Fruit fly (Drosophila melanogaster) whole organism, embryonic: ENCODE data around the gene spas.

ENCODE experiments used
- B-H1 ChIP-seq: fragments of 200-800 bp; sonication (Bioruptor generic); IDR thresholded peaks from 3 replicates; pipeline ENCODE4 v1.3.6; 2022; ENCODE audit warnings: missing biosample characterization, missing genetic modification characterization
- CG11093 ChIP-seq: fragments of 200-800 bp; sonication (Bioruptor generic); IDR thresholded peaks from 3 replicates; pipeline ENCODE4 v1.3.6; 2022; ENCODE audit warnings: missing biosample characterization, missing genetic modification characterization
- CG11696 ChIP-seq: fragments of 200-800 bp; sonication (Bioruptor generic); IDR thresholded peaks from 2 replicates; pipeline ENCODE4 v1.3.6; 2022; ENCODE audit warnings: missing biosample characterization, missing genetic modification characterization
- CG11723 ChIP-seq: fragments of 200-800 bp; sonication (Bioruptor generic); optimal IDR thresholded peaks from 2 replicates; lab custom pipeline; 2017; ENCODE audit warnings: missing biosample characterization, mild to moderate bottlenecking, missing genetic modification characterization
- CG12659 ChIP-seq: fragments of 200-800 bp; sonication (Bioruptor generic); optimal IDR thresholded peaks from 3 replicates; lab custom pipeline; 2017; ENCODE audit warnings: mild to moderate bottlenecking, missing biosample characterization, missing genetic modification reagents, missing genetic modification characterization
- CG14965 ChIP-seq: fragments of 200-800 bp; sonication (Bioruptor generic); optimal IDR thresholded peaks from 2 replicates; lab custom pipeline; 2016; ENCODE audit warnings: missing biosample characterization, missing genetic modification characterization, borderline replicate concordance
- CG15269 ChIP-seq: fragments of 200-800 bp; sonication (Bioruptor generic); optimal IDR thresholded peaks from 2 replicates; lab custom pipeline; 2018; ENCODE audit warnings: missing biosample characterization, mild to moderate bottlenecking, missing genetic modification characterization, moderate library complexity
- CG15479 ChIP-seq: fragments of 200-800 bp; sonication (Bioruptor generic); optimal IDR thresholded peaks from 3 replicates; lab custom pipeline; 2019; ENCODE audit warnings: missing biosample characterization, mild to moderate bottlenecking, missing genetic modification characterization, moderate library complexity
- CG1832 ChIP-seq: fragments of 200-800 bp; sonication (Bioruptor generic); optimal IDR thresholded peaks from 2 replicates; lab custom pipeline; 2017; ENCODE audit warnings: missing biosample characterization, mild to moderate bottlenecking, missing genetic modification characterization, inconsistent platforms
- CG2202 ChIP-seq: fragments of 200-800 bp; sonication (Bioruptor generic); optimal IDR thresholded peaks from 2 replicates; lab custom pipeline; 2018; ENCODE audit warnings: missing biosample characterization, mild to moderate bottlenecking, missing genetic modification characterization
- CG3065 ChIP-seq: fragments of 200-800 bp; sonication (Bioruptor generic); optimal IDR thresholded peaks from 2 replicates; lab custom pipeline; 2016; ENCODE audit warnings: missing biosample characterization, missing genetic modification characterization
- CG34224 ChIP-seq: fragments of 200-800 bp; sonication (Bioruptor generic); IDR thresholded peaks from 3 replicates; pipeline ENCODE4 v1.3.6; 2022; ENCODE audit warnings: missing biosample characterization, missing genetic modification characterization; ENCODE audit not compliant: partially characterized antibody
- CG4424 ChIP-seq: fragments of 200-800 bp; sonication (Bioruptor generic); optimal IDR thresholded peaks from 3 replicates; lab custom pipeline; 2016; ENCODE audit warnings: missing biosample characterization, missing genetic modification characterization
- CG4820 ChIP-seq: fragments of 200-800 bp; sonication (Bioruptor generic); optimal IDR thresholded peaks from 3 replicates; lab custom pipeline; 2016; ENCODE audit warnings: missing biosample characterization, missing genetic modification characterization
- CG6272 ChIP-seq: fragments of 200-800 bp; sonication (Bioruptor generic); IDR thresholded peaks from 2 replicates; pipeline ENCODE4 v1.3.6; 2022; ENCODE audit warnings: missing biosample characterization, missing genetic modification characterization
- CG7928 ChIP-seq: fragments of 200-800 bp; sonication (Bioruptor generic); optimal IDR thresholded peaks from 2 replicates; lab custom pipeline; 2017; ENCODE audit warnings: missing biosample characterization, mild to moderate bottlenecking, missing genetic modification characterization
- CG8478 ChIP-seq: fragments of >200 bp; optimal IDR thresholded peaks from 2 replicates; lab custom pipeline; 2018
- Camta ChIP-seq: fragments of 200-800 bp; sonication (Bioruptor generic); optimal IDR thresholded peaks from 2 replicates; lab custom pipeline; 2016; ENCODE audit warnings: missing biosample characterization, missing genetic modification characterization
- D ChIP-seq, 2 experiments: fragments of 200-800 bp in 1 of 2; fragments of >200 bp in 1 of 2; sonication (Bioruptor generic) in 1 of 2; optimal IDR thresholded peaks; 2 replicates in 1 of 2; 3 replicates in 1 of 2; lab custom pipeline; 2017; ENCODE audit warnings: mild to moderate bottlenecking in 1 of 2, missing biosample characterization in 1 of 2, missing genetic modification characterization in 1 of 2, missing genetic modification reagents in 1 of 2
- D19B ChIP-seq: fragments of 200-800 bp; sonication (Bioruptor generic); optimal IDR thresholded peaks from 2 replicates; lab custom pipeline; 2017; ENCODE audit warnings: missing biosample characterization, mild to moderate bottlenecking, missing genetic modification characterization
- Doc2 ChIP-seq: fragments of 200-800 bp; sonication (Bioruptor generic); IDR thresholded peaks from 2 replicates; pipeline ENCODE4 v1.3.6; 2022; ENCODE audit warnings: missing biosample characterization, missing genetic modification characterization
- Drgx ChIP-seq: fragments of 200-800 bp; sonication (Bioruptor generic); IDR thresholded peaks from 2 replicates; pipeline ENCODE4 v1.3.6; 2022; ENCODE audit warnings: missing biosample characterization, missing genetic modification characterization
- E2f2 ChIP-seq: fragments of 200-800 bp; sonication (Bioruptor generic); IDR thresholded peaks from 2 replicates; pipeline ENCODE4 v1.3.6; 2022; ENCODE audit warnings: missing biosample characterization, missing genetic modification characterization
- ERR ChIP-seq: fragments of 200-800 bp; sonication (Bioruptor generic); optimal IDR thresholded peaks from 2 replicates; lab custom pipeline; 2016; ENCODE audit warnings: missing biosample characterization, missing genetic modification characterization
- Eip74EF ChIP-seq, 2 experiments: fragments of 200-800 bp in 1 of 2; fragments of >200 bp in 1 of 2; sonication (Bioruptor generic) in 1 of 2; optimal IDR thresholded peaks; 2 replicates each; lab custom pipeline; 2017 to 2019; ENCODE audit warnings: missing biosample characterization in 2 of 2, missing genetic modification characterization in 2 of 2, mild to moderate bottlenecking in 1 of 2, moderate library complexity in 1 of 2
- Fer2 ChIP-seq: fragments of 200-800 bp; sonication (Bioruptor generic); optimal IDR thresholded peaks from 2 replicates; lab custom pipeline; 2018; ENCODE audit warnings: missing biosample characterization, mild to moderate bottlenecking, missing genetic modification characterization, moderate library complexity
- Gug ChIP-seq: fragments of 200-800 bp; sonication (Bioruptor generic); IDR thresholded peaks from 4 replicates; pipeline ENCODE4 v1.3.6; 2022; ENCODE audit warnings: missing biosample characterization, missing genetic modification characterization
- Hand ChIP-seq: fragments of 200-800 bp; sonication (Bioruptor generic); optimal IDR thresholded peaks from 2 replicates; lab custom pipeline; 2017; ENCODE audit warnings: mild to moderate bottlenecking, missing biosample characterization, missing genetic modification reagents, missing genetic modification characterization
- Meics ChIP-seq: fragments of 200-800 bp; sonication (Bioruptor generic); optimal IDR thresholded peaks from 2 replicates; lab custom pipeline; 2017; ENCODE audit warnings: missing biosample characterization, mild to moderate bottlenecking, missing genetic modification characterization
- Mrtf ChIP-seq: fragments of 200-800 bp; sonication (Bioruptor generic); IDR thresholded peaks from 3 replicates; pipeline ENCODE4 v1.3.6; 2022; ENCODE audit warnings: missing biosample characterization, missing genetic modification characterization
- NFAT ChIP-seq: fragments of 200-800 bp; sonication (Bioruptor generic); IDR thresholded peaks from 2 replicates; pipeline ENCODE4 v1.3.6; 2022; ENCODE audit warnings: missing biosample characterization, missing genetic modification characterization
- Nf-YA ChIP-seq: fragments of 200-800 bp; sonication (Bioruptor generic); IDR thresholded peaks from 2 replicates; pipeline ENCODE4 v1.3.6; 2022; ENCODE audit warnings: missing biosample characterization, missing genetic modification characterization
- Oaz ChIP-seq: fragments of 200-800 bp; sonication (Bioruptor generic); IDR thresholded peaks from 2 replicates; pipeline ENCODE4 v1.3.6; 2022; ENCODE audit warnings: missing biosample characterization, missing genetic modification characterization
- Optix ChIP-seq: fragments of 200-800 bp; sonication (Bioruptor generic); IDR thresholded peaks from 3 replicates; pipeline ENCODE4 v1.3.6; 2022; ENCODE audit warnings: missing biosample characterization, missing genetic modification characterization
- YL-1 ChIP-seq: fragments of 200-800 bp; sonication (Bioruptor generic); optimal IDR thresholded peaks from 3 replicates; lab custom pipeline; 2017; ENCODE audit warnings: missing biosample characterization, mild to moderate bottlenecking, missing genetic modification characterization
- al ChIP-seq: fragments of 200-800 bp; sonication (Bioruptor generic); IDR thresholded peaks from 2 replicates; pipeline ENCODE4 v1.3.6; 2022; ENCODE audit warnings: missing biosample characterization, missing genetic modification characterization
- en ChIP-seq: fragments of 200-800 bp; sonication (Bioruptor generic); optimal IDR thresholded peaks from 2 replicates; lab custom pipeline; 2016; ENCODE audit warnings: missing biosample characterization, missing genetic modification characterization
- ftz-f1 ChIP-seq: fragments of 200-800 bp; sonication (Bioruptor generic); optimal IDR thresholded peaks from 2 replicates; lab custom pipeline; 2016; ENCODE audit warnings: missing biosample characterization, missing genetic modification characterization
- kay ChIP-seq: fragments of 200-800 bp; sonication (Bioruptor generic); optimal IDR thresholded peaks from 2 replicates; lab custom pipeline; 2016; ENCODE audit warnings: missing biosample characterization, missing genetic modification characterization
- kni ChIP-seq: fragments of 200-800 bp; sonication (Bioruptor generic); optimal IDR thresholded peaks from 3 replicates; lab custom pipeline; 2017; ENCODE audit warnings: mild to moderate bottlenecking, missing biosample characterization, missing genetic modification reagents, missing genetic modification characterization
- lola ChIP-seq, 3 experiments: fragments of >200 bp in 2 of 3; fragments of 200-800 bp in 1 of 3; sonication (Bioruptor generic) in 1 of 3; optimal IDR thresholded peaks; 2 replicates each; lab custom pipeline; 2017 to 2019; ENCODE audit warnings: missing biosample characterization in 3 of 3, missing genetic modification characterization in 3 of 3, mild to moderate bottlenecking in 1 of 3, moderate library complexity in 1 of 3
- lov ChIP-seq, 2 experiments: fragments of 200-800 bp in 1 of 2; fragments of >200 bp in 1 of 2; sonication (Bioruptor generic) in 1 of 2; IDR thresholded peaks in 1 of 2; optimal IDR thresholded peaks in 1 of 2; 2 replicates in 1 of 2; 3 replicates in 1 of 2; pipeline versions ENCODE4 v1.3.6 to Lab custom; 2017 to 2022; ENCODE audit warnings: missing biosample characterization in 1 of 2, missing genetic modification characterization in 1 of 2
- nerfin-2 ChIP-seq: fragments of 200-800 bp; sonication (Bioruptor generic); IDR thresholded peaks from 2 replicates; pipeline ENCODE4 v1.3.6; 2022; ENCODE audit warnings: missing biosample characterization, missing genetic modification characterization; ENCODE audit not compliant: partially characterized antibody
- pan ChIP-seq, 4 experiments: fragments of >200 bp in 3 of 4; fragments of 200-800 bp in 1 of 4; sonication (Bioruptor generic) in 1 of 4; optimal IDR thresholded peaks in 3 of 4; IDR thresholded peaks in 1 of 4; 2 replicates each; pipeline versions ENCODE4 v1.3.6 to Lab custom; 2017 to 2022; ENCODE audit warnings: missing biosample characterization in 2 of 4, missing genetic modification characterization in 2 of 4, mixed read lengths in 1 of 4
- peb ChIP-seq: fragments of 200-800 bp; sonication (Bioruptor generic); IDR thresholded peaks from 2 replicates; pipeline ENCODE4 v1.3.6; 2022; ENCODE audit warnings: missing biosample characterization, missing genetic modification characterization
- stc ChIP-seq: fragments of 200-800 bp; sonication (Bioruptor generic); IDR thresholded peaks from 2 replicates; pipeline ENCODE4 v1.3.6; 2022; ENCODE audit warnings: missing biosample characterization, missing genetic modification characterization
- ttk ChIP-seq: fragments of 200-800 bp; sonication (Bioruptor generic); IDR thresholded peaks from 2 replicates; pipeline ENCODE4 v2.1.2; 2022; ENCODE audit warnings: missing biosample characterization, missing genetic modification characterization
- twi ChIP-seq: fragments of 200-800 bp; optimal IDR thresholded peaks from 2 replicates; lab custom pipeline; 2019; ENCODE audit warnings: missing biosample characterization, mild to moderate bottlenecking, missing genetic modification characterization, moderate library complexity

Gene spas

DNA sequence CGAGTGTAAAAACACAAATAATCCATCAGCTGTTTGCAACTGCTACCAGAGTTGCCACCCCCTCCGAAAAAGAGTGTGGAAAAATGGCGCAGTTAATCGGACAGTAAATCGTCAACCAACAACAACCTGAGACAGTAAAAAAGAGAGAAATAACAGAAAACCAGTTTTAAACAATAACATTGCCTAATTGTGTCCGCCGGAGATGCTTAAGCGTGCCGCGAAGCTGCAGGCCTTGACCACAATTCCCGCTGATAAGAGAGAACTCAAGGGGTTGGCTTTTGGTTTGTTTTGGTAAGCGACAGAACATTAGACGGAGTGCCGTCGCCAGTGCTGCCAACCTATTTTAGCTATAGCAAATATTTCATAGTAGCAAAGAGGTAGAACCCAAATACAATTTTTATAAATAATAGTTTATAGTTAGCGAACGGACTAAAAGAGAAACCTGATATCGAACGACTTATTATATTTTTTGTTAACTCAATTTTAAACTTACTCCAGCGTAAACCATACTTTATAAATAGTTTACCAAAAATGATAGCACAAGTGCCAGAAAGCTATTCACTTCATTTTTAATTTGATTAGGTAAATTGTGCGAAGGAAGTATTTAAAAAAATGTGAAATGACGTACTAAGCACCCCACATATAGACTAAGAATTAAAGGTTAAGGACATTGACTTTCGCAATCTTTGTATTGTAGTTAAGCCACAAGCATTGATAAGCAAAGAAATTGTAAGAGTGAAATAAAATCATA is 12.8 kb downstream of the spas start, which contains the start of the genes Atg6 and Pisd (continued):
- no peak for TF ChIP-seq CG7928 (GFP tag; lab: Kevin White, UChicago)
- peak in 1 of 2 experiments; percentile 40 for TF ChIP-seq Eip74EF (GFP tag; optimal IDR thresholded peaks at IDR 0.05; lab: Kevin White, UChicago)
- TF ChIP-seq YL-1 (GFP tag; lab: Kevin White, UChicago), result peak; percentile 86
- TF ChIP-seq D19B, result no peak
- no peak for TF ChIP-seq en
- TF ChIP-seq CG34224 (GFP tag; lab: Robert Waterston, UW), result peak; percentile 50; the same call in 2 of the 3 replicates
- TF ChIP-seq CG1832 (GFP tag; lab: Kevin White, UChicago), result no peak
- TF ChIP-seq Nf-YA (GFP tag; lab: Robert Waterston, UW), result no peak
- TF ChIP-seq CG14965, result no peak
- TF ChIP-seq pan (optimal IDR thresholded peaks at IDR 0.05; lab: Kevin White, UChicago), result no peak
- TF ChIP-seq pan (GFP tag; optimal IDR thresholded peaks at IDR 0.05 in 1 of 2, IDR thresholded peaks at IDR 0.05 in 1 of 2), result no peak
- no peak for TF ChIP-seq Meics (GFP tag; lab: Kevin White, UChicago)
- TF ChIP-seq CG15269, result peak; percentile 35
- TF ChIP-seq stc, result no peak
- no peak for TF ChIP-seq D (optimal IDR thresholded peaks at IDR 0.05; lab: Kevin White, UChicago)
- no peak for TF ChIP-seq D (GFP tag; optimal IDR thresholded peaks at IDR 0.05; lab: Kevin White, UChicago)
- TF ChIP-seq Optix (GFP tag; lab: Robert Waterston, UW), result 0 out of 3 replicates have a peak, but pooled peaks have one; percentile 19
- TF ChIP-seq NFAT (GFP tag; lab: Robert Waterston, UW), result no peak
- TF ChIP-seq CG11696 (GFP tag; lab: Robert Waterston, UW), result no peak
- no peak for TF ChIP-seq Drgx (GFP tag; lab: Robert Waterston, UW)
- no peak for TF ChIP-seq CG11723 (GFP tag; lab: Kevin White, UChicago)
- no peak for TF ChIP-seq Oaz
- peak; percentile 35; the same call in 1 of the 2 replicates for TF ChIP-seq E2f2 (GFP tag; lab: Robert Waterston, UW)
- no peak for TF ChIP-seq CG4820 (GFP tag; lab: Kevin White, UChicago)
- TF ChIP-seq Mrtf (GFP tag; lab: Robert Waterston, UW), result no peak
- no peak for TF ChIP-seq CG2202 (tag; lab: Kevin White, UChicago)
- TF ChIP-seq CG12659, result peak; percentile 36
- no peak for TF ChIP-seq Fer2 (tag; lab: Kevin White, UChicago)
- TF ChIP-seq CG11093, result no peak
- TF ChIP-seq CG4424 (GFP tag; lab: Kevin White, UChicago), result no peak
- no peak for TF ChIP-seq Camta
- TF ChIP-seq kni (GFP tag; lab: Kevin White, UChicago), result peak; percentile 84
- peak; percentile 50; the same call in 1 of the 2 replicates for TF ChIP-seq ttk (GFP tag; lab: Robert Waterston, UW)
- TF ChIP-seq CG6272 (GFP tag; lab: Robert Waterston, UW), result 0 out of 2 replicates have a peak, but pooled peaks have one; percentile 5
- TF ChIP-seq ftz-f1 (GFP tag; lab: Kevin White, UChicago), result peak; percentile 92
- TF ChIP-seq twi (tag; lab: Kevin White, UChicago), result no peak
- no peak for TF ChIP-seq lola (GFP tag; optimal IDR thresholded peaks at IDR 0.05; lab: Kevin White, UChicago)
- no peak for TF ChIP-seq CG8478
- TF ChIP-seq peb (GFP tag; lab: Robert Waterston, UW), result no peak
- no peak for TF ChIP-seq nerfin-2 (GFP tag; lab: Robert Waterston, UW)
- no peak; the same call in 3 of the 4 replicates for TF ChIP-seq Gug (GFP tag; lab: Robert Waterston, UW)
- no peak for TF ChIP-seq Doc2
- TF ChIP-seq Hand, result no peak
- TF ChIP-seq lov (optimal IDR thresholded peaks at IDR 0.05; lab: Kevin White, UChicago), result no peak
- no peak for TF ChIP-seq lov (GFP tag; IDR thresholded peaks at IDR 0.05; lab: Robert Waterston, UW)
- TF ChIP-seq kay, result no peak
- TF ChIP-seq B-H1, result no peak
- peak; percentile 11 for TF ChIP-seq CG15479 (GFP tag; lab: Kevin White, UChicago)
- 0 out of 2 replicates have a peak, but pooled peaks have one; percentile 26 for TF ChIP-seq al (GFP tag; lab: Robert Waterston, UW)
- no peak for TF ChIP-seq CG3065
- TF ChIP-seq ERR (GFP tag; lab: Kevin White, UChicago), result no peak
